Worm (Caenorhabditis elegans): ENCODE data around the gene F11C7.2.

DNA sequence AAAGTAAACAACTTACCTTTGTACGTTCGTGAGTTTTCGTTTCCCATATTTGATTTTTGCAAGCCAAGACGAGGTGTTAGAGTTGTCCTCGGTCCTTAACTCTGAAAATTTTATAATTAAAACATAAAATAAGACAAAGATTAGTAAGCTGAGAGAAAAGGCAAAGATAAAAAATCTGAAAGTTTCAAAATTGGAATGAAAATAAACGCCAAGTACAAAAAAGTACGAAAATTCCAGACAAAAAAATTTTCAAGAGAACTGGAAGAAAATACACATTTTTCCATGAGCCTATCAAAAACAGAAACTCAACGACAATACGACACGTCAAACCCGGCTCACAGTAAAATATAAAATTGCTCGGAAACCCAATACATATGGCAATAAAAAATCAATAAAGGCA, 5.1 kb upstream of the F11C7.2 start, which contains the start of gene F10D7.5:
- TF ChIP-seq mdl-1 (tag; optimal IDR thresholded peaks at IDR 0.05) (no peak), mxl-2 (GFP tag; conservative IDR thresholded peaks at IDR 0.05) (no peak), unc-62 (GFP tag; optimal IDR thresholded peaks at IDR 0.05 in 1 of 2) (no peak), unc-62 (tag; optimal IDR thresholded peaks at IDR 0.05) (no peak), nhr-77 (tag; optimal IDR thresholded peaks at IDR 0.05) (no peak)
